Worm (Caenorhabditis elegans): Measurements from ENCODE around the gene fbxa-73.

DNA sequence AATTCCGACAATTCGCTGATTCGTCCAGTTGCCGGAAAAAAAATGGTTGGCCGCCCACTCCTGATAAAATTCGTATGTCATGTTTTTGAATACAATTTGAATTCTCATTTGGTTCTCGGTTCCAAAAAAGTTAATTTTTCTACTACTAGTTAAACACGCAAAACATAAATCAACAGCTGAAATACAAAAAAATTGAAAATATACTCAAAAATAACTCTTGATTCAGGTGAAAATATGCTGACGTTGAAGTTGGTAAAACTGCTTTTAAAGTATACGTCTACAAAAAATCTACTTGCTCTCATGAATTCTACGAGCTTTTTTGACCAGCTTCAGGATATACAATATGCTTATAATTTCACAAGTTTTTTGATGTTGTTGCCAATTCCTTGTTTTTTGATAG is 12.8 kb upstream of the fbxa-73 start, which contains the start of gene srz-56:
- TF ChIP-seq zip-11 (GFP tag; IDR thresholded peaks at IDR 0.05): no peak
- TF ChIP-seq zag-1 (tag; optimal IDR thresholded peaks at IDR 0.05): no peak

All from whole organism, L4 larva.